Fruit fly (Drosophila melanogaster) whole organism, embryonic: ENCODE measurements around the gene CG16798.

Source experiments
- Aef1 ChIP-seq: fragments of 200-800 bp; sonication (Bioruptor generic); IDR thresholded peaks from 3 replicates; pipeline ENCODE4 v1.3.6; 2022; ENCODE audit warnings: missing biosample characterization, missing genetic modification characterization
- CG10366 ChIP-seq: fragments of 200-800 bp; sonication (Bioruptor generic); IDR thresholded peaks from 2 replicates; pipeline ENCODE4 v1.3.6; 2022; ENCODE audit warnings: missing biosample characterization, missing genetic modification characterization
- CG11456 ChIP-seq: fragments of 200-800 bp; sonication (Bioruptor generic); IDR thresholded peaks from 3 replicates; pipeline ENCODE4 v1.3.6; 2022; ENCODE audit warnings: missing biosample characterization, missing genetic modification characterization
- CG11696 ChIP-seq: fragments of 200-800 bp; sonication (Bioruptor generic); IDR thresholded peaks from 2 replicates; pipeline ENCODE4 v1.3.6; 2022; ENCODE audit warnings: missing biosample characterization, missing genetic modification characterization
- CG12236 ChIP-seq: fragments of 200-800 bp; sonication (Bioruptor generic); optimal IDR thresholded peaks from 2 replicates; lab custom pipeline; 2016; ENCODE audit warnings: missing biosample characterization, missing genetic modification characterization
- CG1233 ChIP-seq: fragments of 200-800 bp; sonication (Bioruptor generic); optimal IDR thresholded peaks from 4 replicates; lab custom pipeline; 2018; ENCODE audit warnings: missing biosample characterization, mild to moderate bottlenecking, missing genetic modification characterization
- CG12942 ChIP-seq: fragments of 200-800 bp; sonication (Bioruptor generic); optimal IDR thresholded peaks from 3 replicates; lab custom pipeline; 2016; ENCODE audit warnings: missing biosample characterization, missing genetic modification characterization
- CG13296 ChIP-seq: fragments of 200-800 bp; sonication (Bioruptor generic); optimal IDR thresholded peaks from 3 replicates; lab custom pipeline; 2018; ENCODE audit warnings: missing biosample characterization, mild to moderate bottlenecking, missing genetic modification characterization
- CG14667 ChIP-seq: fragments of 200-800 bp; sonication (Bioruptor generic); IDR thresholded peaks from 2 replicates; pipeline ENCODE4 v1.3.6; 2022; ENCODE audit warnings: missing biosample characterization, missing genetic modification characterization
- CG15011 ChIP-seq: fragments of 200-800 bp; sonication (Bioruptor generic); optimal IDR thresholded peaks from 3 replicates; lab custom pipeline; 2018; ENCODE audit warnings: missing biosample characterization, mild to moderate bottlenecking, missing genetic modification characterization
- CG33557 ChIP-seq: fragments of 200-800 bp; sonication (Bioruptor generic); optimal IDR thresholded peaks from 2 replicates; lab custom pipeline; 2019; ENCODE audit warnings: missing biosample characterization, mild to moderate bottlenecking, missing genetic modification characterization, moderate library complexity
- CG34224 ChIP-seq: fragments of 200-800 bp; sonication (Bioruptor generic); IDR thresholded peaks from 3 replicates; pipeline ENCODE4 v1.3.6; 2022; ENCODE audit warnings: missing biosample characterization, missing genetic modification characterization; ENCODE audit not compliant: partially characterized antibody
- CG34422 ChIP-seq: fragments of 200-800 bp; sonication (Bioruptor generic); IDR thresholded peaks from 3 replicates; pipeline ENCODE4 v1.3.6; 2022; ENCODE audit warnings: missing biosample characterization, missing genetic modification characterization
- CG3726 ChIP-seq: fragments of 200-800 bp; sonication (Bioruptor generic); IDR thresholded peaks from 3 replicates; pipeline ENCODE4, ENCODE4 v1.3.6; 2022; ENCODE audit warnings: missing biosample characterization, missing genetic modification characterization
- CG6175 ChIP-seq: fragments of 200-800 bp; sonication (Bioruptor generic); IDR thresholded peaks from 3 replicates; pipeline ENCODE4 v1.3.6; 2022; ENCODE audit warnings: missing biosample characterization, missing genetic modification characterization
- CG6765 ChIP-seq: fragments of 200-800 bp; sonication (Bioruptor generic); optimal IDR thresholded peaks from 3 replicates; lab custom pipeline; 2017; ENCODE audit warnings: missing biosample characterization, mild to moderate bottlenecking, missing genetic modification characterization
- CG7745 ChIP-seq: fragments of 200-800 bp; sonication (Bioruptor generic); optimal IDR thresholded peaks from 2 replicates; lab custom pipeline; 2018; ENCODE audit warnings: missing biosample characterization, mild to moderate bottlenecking, missing genetic modification characterization, moderate library complexity
- CG7963 ChIP-seq: fragments of 200-800 bp; sonication (Bioruptor generic); IDR thresholded peaks from 3 replicates; pipeline ENCODE4 v1.3.6; 2022; ENCODE audit warnings: missing biosample characterization, missing genetic modification characterization; ENCODE audit not compliant: partially characterized antibody
- CG8478 ChIP-seq: fragments of >200 bp; optimal IDR thresholded peaks from 2 replicates; lab custom pipeline; 2018
- CG8765 ChIP-seq: fragments of 200-800 bp; sonication (Bioruptor generic); IDR thresholded peaks from 2 replicates; pipeline ENCODE4 v1.3.6; 2022; ENCODE audit warnings: missing biosample characterization, missing genetic modification characterization
- D ChIP-seq, 2 experiments: fragments of 200-800 bp in 1 of 2; fragments of >200 bp in 1 of 2; sonication (Bioruptor generic) in 1 of 2; optimal IDR thresholded peaks; 2 replicates in 1 of 2; 3 replicates in 1 of 2; lab custom pipeline; 2017; ENCODE audit warnings: mild to moderate bottlenecking in 1 of 2, missing biosample characterization in 1 of 2, missing genetic modification characterization in 1 of 2, missing genetic modification reagents in 1 of 2
- Dp ChIP-seq: fragments of 200-800 bp; sonication (Bioruptor generic); optimal IDR thresholded peaks from 2 replicates; lab custom pipeline; 2018; ENCODE audit warnings: missing biosample characterization, mild to moderate bottlenecking, missing genetic modification characterization, moderate library complexity
- Elba2 ChIP-seq: fragments of 200-800 bp; sonication (Bioruptor generic); optimal IDR thresholded peaks from 3 replicates; lab custom pipeline; 2016; ENCODE audit warnings: missing biosample characterization, missing genetic modification characterization
- Hr51 ChIP-seq, 2 experiments: fragments of 200-800 bp; sonication (Bioruptor generic); optimal IDR thresholded peaks; 2 replicates in 1 of 2; 3 replicates in 1 of 2; lab custom pipeline; 2016 to 2018; ENCODE audit warnings: missing biosample characterization in 2 of 2, missing genetic modification characterization in 2 of 2, mild to moderate bottlenecking in 1 of 2, moderate library complexity in 1 of 2
- Mad ChIP-seq: fragments of 200-800 bp; sonication (Bioruptor generic); optimal IDR thresholded peaks from 2 replicates; lab custom pipeline; 2016; ENCODE audit warnings: missing biosample characterization, missing genetic modification characterization
- NK7.1 ChIP-seq: fragments of 200-800 bp; sonication (Bioruptor generic); optimal IDR thresholded peaks from 3 replicates; lab custom pipeline; 2016; ENCODE audit warnings: missing biosample characterization, missing genetic modification characterization
- Oaz ChIP-seq: fragments of 200-800 bp; sonication (Bioruptor generic); IDR thresholded peaks from 2 replicates; pipeline ENCODE4 v1.3.6; 2022; ENCODE audit warnings: missing biosample characterization, missing genetic modification characterization
- Six4 ChIP-seq: fragments of 200-800 bp; sonication (Bioruptor generic); optimal IDR thresholded peaks from 2 replicates; lab custom pipeline; 2016; ENCODE audit warnings: missing biosample characterization, missing genetic modification characterization
- Sry-δ ChIP-seq: fragments of 200-800 bp; sonication (Bioruptor generic); optimal IDR thresholded peaks from 2 replicates; lab custom pipeline; 2016; ENCODE audit warnings: missing biosample characterization, missing genetic modification characterization
- Tbp ChIP-seq: fragments of >200 bp; optimal IDR thresholded peaks from 2 replicates; lab custom pipeline; 2018; ENCODE audit warnings: missing biosample characterization, missing genetic modification characterization
- ara ChIP-seq: fragments of 200-800 bp; sonication (Bioruptor generic); IDR thresholded peaks from 2 replicates; pipeline ENCODE4 v1.3.6; 2022; ENCODE audit warnings: missing biosample characterization, missing genetic modification characterization
- bcd ChIP-seq: fragments of 200-800 bp; sonication (Bioruptor generic); optimal IDR thresholded peaks from 2 replicates; lab custom pipeline; 2017; ENCODE audit warnings: missing biosample characterization, mild to moderate bottlenecking, missing genetic modification characterization
- bsh ChIP-seq, 2 experiments: fragments of 200-800 bp; sonication (Bioruptor generic); optimal IDR thresholded peaks; 2 replicates each; lab custom pipeline; 2017 to 2018; ENCODE audit warnings: mild to moderate bottlenecking in 2 of 2, missing biosample characterization in 2 of 2, missing genetic modification characterization in 2 of 2, moderate library complexity in 1 of 2
- cato ChIP-seq: fragments of 200-800 bp; sonication (Bioruptor generic); optimal IDR thresholded peaks from 2 replicates; lab custom pipeline; 2016; ENCODE audit warnings: missing biosample characterization, missing genetic modification characterization, borderline replicate concordance
- cwo ChIP-seq: fragments of 200-800 bp; sonication (Bioruptor generic); optimal IDR thresholded peaks from 3 replicates; lab custom pipeline; 2017; ENCODE audit warnings: missing biosample characterization, missing genetic modification characterization, mild to moderate bottlenecking, moderate library complexity, missing genetic modification reagents
- dysf ChIP-seq: fragments of 200-800 bp; sonication (Bioruptor generic); IDR thresholded peaks from 3 replicates; pipeline ENCODE4 v1.3.6; 2022; ENCODE audit warnings: missing biosample characterization, missing genetic modification characterization
- gcm ChIP-seq: fragments of 200-800 bp; sonication (Bioruptor generic); optimal IDR thresholded peaks from 2 replicates; lab custom pipeline; 2019; ENCODE audit warnings: missing biosample characterization, mild to moderate bottlenecking, missing genetic modification characterization, moderate library complexity
- hb ChIP-seq: fragments of 200-800 bp; sonication (Bioruptor generic); IDR thresholded peaks from 3 replicates; pipeline ENCODE4 v1.3.6; 2022; ENCODE audit warnings: missing biosample characterization, missing genetic modification characterization; ENCODE audit not compliant: partially characterized antibody
- hbn ChIP-seq: fragments of 200-800 bp; sonication (Bioruptor generic); IDR thresholded peaks from 2 replicates; pipeline ENCODE4 v1.3.6; 2022; ENCODE audit warnings: missing biosample characterization, missing genetic modification characterization; ENCODE audit not compliant: partially characterized antibody
- ind ChIP-seq: fragments of 200-800 bp; sonication (Bioruptor generic); optimal IDR thresholded peaks from 3 replicates; lab custom pipeline; 2016; ENCODE audit warnings: missing biosample characterization, missing genetic modification characterization
- lmd ChIP-seq: fragments of 200-800 bp; sonication (Bioruptor generic); IDR thresholded peaks from 2 replicates; pipeline ENCODE4 v1.3.6; 2022; ENCODE audit warnings: missing biosample characterization, missing genetic modification characterization
- nerfin-2 ChIP-seq: fragments of 200-800 bp; sonication (Bioruptor generic); IDR thresholded peaks from 2 replicates; pipeline ENCODE4 v1.3.6; 2022; ENCODE audit warnings: missing biosample characterization, missing genetic modification characterization; ENCODE audit not compliant: partially characterized antibody
- run ChIP-seq: fragments of 200-800 bp; sonication (Bioruptor generic); optimal IDR thresholded peaks from 3 replicates; lab custom pipeline; 2018; ENCODE audit warnings: missing biosample characterization, mild to moderate bottlenecking, missing genetic modification characterization
- shn ChIP-seq: fragments of 200-800 bp; sonication (Bioruptor generic); optimal IDR thresholded peaks from 3 replicates; lab custom pipeline; 2016; ENCODE audit warnings: missing biosample characterization, missing genetic modification characterization
- unpg ChIP-seq: fragments of 200-800 bp; sonication (Bioruptor generic); optimal IDR thresholded peaks from 3 replicates; lab custom pipeline; 2018; ENCODE audit warnings: missing biosample characterization, mild to moderate bottlenecking, missing genetic modification characterization, moderate library complexity
- wor ChIP-seq: fragments of 200-800 bp; sonication (Bioruptor generic); IDR thresholded peaks from 2 replicates; pipeline ENCODE4 v1.3.6; 2022; ENCODE audit warnings: missing biosample characterization, missing genetic modification characterization

CG16798 gene

dm6 chr2L:20416754-20417563 lies 34.8 kb upstream of the CG16798 start, which contains the start of the genes CG10949 and Arpc2 (continued):
- TF ChIP-seq Oaz (GFP tag; lab: Robert Waterston, UW) (no peak), unpg (GFP tag; lab: Kevin White, UChicago) (peak; percentile 58), CG12942 (GFP tag; lab: Kevin White, UChicago) (peak; percentile 46), CG34224 (peak; percentile 63; the same call in 2 of the 3 replicates), bcd (GFP tag; lab: Kevin White, UChicago) (peak; percentile 13), Six4 (GFP tag; lab: Kevin White, UChicago) (peak; percentile 26), CG6765 (GFP tag; lab: Kevin White, UChicago) (peak; percentile 12), Sry-δ (GFP tag; lab: Kevin White, UChicago) (peak; percentile 84), CG14667 (GFP tag; lab: Robert Waterston, UW) (peak; percentile 33; the same call in 1 of the 2 replicates), hb (GFP tag; lab: Robert Waterston, UW) (0 out of 3 replicates have a peak, but pooled peaks have one; percentile 60)

DNA sequence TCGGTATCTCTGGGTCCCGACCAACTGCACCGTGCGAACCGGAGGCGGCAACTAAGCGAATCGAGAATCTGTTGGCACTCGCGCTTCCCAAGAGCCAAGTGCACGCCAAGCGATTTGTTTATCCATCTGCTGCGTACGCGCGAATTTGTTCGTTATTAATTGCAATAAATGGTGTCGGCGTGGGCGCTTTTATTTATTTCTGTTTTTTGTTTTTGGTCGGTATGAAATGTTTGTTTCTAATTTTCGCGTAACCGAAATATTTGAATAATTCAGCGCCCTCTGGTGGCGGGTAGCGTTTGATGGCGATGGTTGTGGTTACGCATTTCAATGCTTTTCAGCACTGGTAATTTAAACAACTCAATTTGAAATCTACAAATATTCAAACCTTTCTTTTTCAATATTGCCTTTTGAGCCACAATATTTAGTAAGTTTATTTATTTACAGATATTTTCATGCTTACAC lies 32.6 kb upstream of the CG16798 start, which contains the start of gene CG10947:
Gene CG10947, minus strand, starts transcription at position 51 of the 462 bp plus-strand sequence.
- TF ChIP-seq nerfin-2 (GFP tag; lab: Robert Waterston, UW) (0 out of 2 replicates have a peak, but pooled peaks have one; percentile 34), CG3726 (GFP tag; lab: Robert Waterston, UW) (no peak), CG7745 (tag; lab: Kevin White, UChicago) (no peak), CG34422 (GFP tag; lab: Robert Waterston, UW) (no peak), CG8478 (lab: Kevin White, UChicago) (no peak), Hr51 (GFP tag; optimal IDR thresholded peaks at IDR 0.05; lab: Kevin White, UChicago) (peak; percentile 39 to 48), CG7963 (no peak), ara (GFP tag; lab: Robert Waterston, UW) (peak; percentile 62; the same call in 1 of the 2 replicates), CG10366 (GFP tag; lab: Robert Waterston, UW) (peak; percentile 52), bsh (GFP tag; optimal IDR thresholded peaks at IDR 0.05; lab: Kevin White, UChicago) (peak in 1 of 2 experiments; percentile 62), wor (GFP tag; lab: Robert Waterston, UW) (no peak), CG6175 (GFP tag; lab: Robert Waterston, UW) (no peak), CG11456 (GFP tag; lab: Robert Waterston, UW) (peak; percentile 86), CG13296 (peak; percentile 64), Dp (GFP tag; lab: Kevin White, UChicago) (peak; percentile 92), dysf (GFP tag; lab: Robert Waterston, UW) (peak; percentile 55; the same call in 2 of the 3 replicates), CG12236 (GFP tag; lab: Kevin White, UChicago) (peak; percentile 53), hbn (GFP tag; lab: Robert Waterston, UW) (peak; percentile 51), cwo (no peak), cato (GFP tag; lab: Kevin White, UChicago) (peak; percentile 33), Mad (GFP tag; lab: Kevin White, UChicago) (peak; percentile 80), CG33557 (GFP tag; lab: Kevin White, UChicago) (peak; percentile 33), CG11696 (GFP tag; lab: Robert Waterston, UW) (no peak), run (tag; lab: Kevin White, UChicago) (peak; percentile 72), Elba2 (GFP tag; lab: Kevin White, UChicago) (no peak), CG8765 (no peak), bcd (GFP tag; lab: Kevin White, UChicago) (peak; percentile 64), Tbp (no peak), Aef1 (GFP tag; lab: Robert Waterston, UW) (no peak), ind (GFP tag; lab: Kevin White, UChicago) (peak; percentile 57), CG15011 (no peak), shn (GFP tag; lab: Kevin White, UChicago) (peak; percentile 72), NK7.1 (GFP tag; lab: Kevin White, UChicago) (peak; percentile 57), gcm (GFP tag; lab: Kevin White, UChicago) (no peak), D (optimal IDR thresholded peaks at IDR 0.05; lab: Kevin White, UChicago) (no peak), D (GFP tag; optimal IDR thresholded peaks at IDR 0.05; lab: Kevin White, UChicago) (peak; percentile 36), CG1233 (GFP tag; lab: Kevin White, UChicago) (peak; percentile 56), lmd (GFP tag; lab: Robert Waterston, UW) (peak; percentile 66)
